Worm (Caenorhabditis elegans) whole organism, late embryonic: Measurements from ENCODE around the gene Y38H6C.8.

ENCODE experiments used
- ama-1 ChIP-seq: fragments of 150-350 bp; optimal IDR thresholded peaks from 2 replicates; lab custom pipeline; 2014
- nhr-11 ChIP-seq: fragments of 150-350 bp; optimal IDR thresholded peaks from 2 replicates; lab custom pipeline; 2014; ENCODE audit warnings: missing biosample characterization, missing genetic modification characterization
- pqm-1 ChIP-seq: sonication (generic microtip); optimal IDR thresholded peaks from 2 replicates; lab custom pipeline; 2016; ENCODE audit warnings: missing genetic modification characterization, missing compliant biosample characterization

ce11 chrV:20475830-20476229 is 37.9 kb upstream of the Y38H6C.8 start, which contains the start of gene B0250.7:
- no peak for TF ChIP-seq pqm-1
- no peak for TF ChIP-seq ama-1
- TF ChIP-seq nhr-11 (tag; lab: Kevin White, UChicago), result no peak
